Worm (Caenorhabditis elegans): ENCODE data around the gene srw-72.

ce11 chrV:17486034-17486433 lies 19.2 kb downstream of the srw-72 start, which contains the start of gene scl-24:
- TF ChIP-seq hmg-4 (GFP tag; optimal IDR thresholded peaks at IDR 0.05) (no peak), tbx-11 (GFP tag; IDR thresholded peaks at IDR 0.05) (no peak)

All from whole organism, early embryonic.